Worm (Caenorhabditis elegans) whole organism, L4/young adult: ENCODE measurements around the gene C53D6.8.

Source experiments
- W03F9.2 ChIP-seq: fragments of 150-350 bp; optimal IDR thresholded peaks from 2 replicates; lab custom pipeline; 2014; ENCODE audit warnings: missing biosample characterization, missing genetic modification characterization
- dao-5 ChIP-seq: sonication (generic microtip); optimal IDR thresholded peaks from 2 replicates; lab custom pipeline; 2016; ENCODE audit warnings: missing genotype, missing genetic modification characterization, moderate library complexity, missing compliant biosample characterization
- him-1 ChIP-seq: sonication (generic microtip); optimal IDR thresholded peaks from 2 replicates; lab custom pipeline; 2016; ENCODE audit warnings: missing genotype, missing genetic modification reagents, missing genetic modification characterization, missing compliant biosample characterization

The C53D6.8 gene

DNA sequence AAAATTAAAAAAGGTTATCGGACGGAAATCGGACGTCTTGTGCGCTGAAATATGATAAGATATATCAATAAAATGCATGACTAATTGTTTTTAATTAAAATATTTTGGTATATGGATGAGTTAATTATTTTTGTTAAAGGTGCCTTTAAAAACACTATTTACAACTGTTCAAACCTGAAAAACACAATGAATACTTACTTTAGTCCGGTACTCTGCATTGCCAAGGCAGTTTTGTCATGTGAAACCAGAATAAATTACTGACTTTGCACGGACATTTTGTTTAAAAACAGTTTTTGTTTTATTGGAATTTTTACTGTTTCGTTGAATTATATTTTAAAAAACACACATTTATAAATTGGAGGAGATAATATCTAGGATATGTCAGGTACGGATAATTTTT is 34.5 kb downstream of the C53D6.8 start, which contains the start of gene suex-2:
Gene suex-2 (plus strand): TSS at position 301 of the 400 bp plus-strand sequence.
- TF ChIP-seq dao-5 (tag; lab: Kevin White, UChicago): no peak
- no peak for TF ChIP-seq him-1 (tag; lab: Kevin White, UChicago)
- no peak for TF ChIP-seq W03F9.2 (tag; lab: Kevin White, UChicago)

ce11 chrIV:8965883-8966282 is 36.7 kb downstream of the C53D6.8 start, which contains the start of gene C53B4.2:
Gene C53B4.2, plus strand, starts transcription at chrIV:8966183.
- TF ChIP-seq W03F9.2 (tag; lab: Kevin White, UChicago) (no peak), him-1 (tag; lab: Kevin White, UChicago) (no peak), dao-5 (tag; lab: Kevin White, UChicago) (no peak)

ce11 chrIV:8956189-8956588 is 46.3 kb downstream of the C53D6.8 start, which contains the start of gene tpra-1:
Gene tpra-1, plus strand, starts transcription at chrIV:8956489.
- TF ChIP-seq him-1 (tag; lab: Kevin White, UChicago) (no peak), dao-5 (tag; lab: Kevin White, UChicago) (no peak), W03F9.2 (tag; lab: Kevin White, UChicago) (no peak)

ce11 chrIV:8954126-8954525 is 48.4 kb downstream of the C53D6.8 start:
- TF ChIP-seq dao-5 (tag; lab: Kevin White, UChicago) (no peak), W03F9.2 (tag; lab: Kevin White, UChicago) (no peak), him-1 (tag; lab: Kevin White, UChicago) (no peak)

ce11 chrIV:8951953-8952567 is 50.5 kb downstream of the C53D6.8 start:
- TF ChIP-seq W03F9.2 (tag; lab: Kevin White, UChicago) (no peak), dao-5 (tag; lab: Kevin White, UChicago) (no peak), him-1 (tag; lab: Kevin White, UChicago) (no peak)
